Worm (Caenorhabditis elegans): ENCODE measurements around the gene ttr-34.
A peak's percentile ranks its signal among the peaks of the same experiment; 100 is the strongest.

Gene ttr-34

ce11 chrX:13141440-13141839 is 1.8 kb downstream of the ttr-34 start, which contains the start of gene F09A5.3 (continued):
- TF ChIP-seq lin-29 (GFP tag; IDR thresholded peaks at IDR 0.05) (no peak), dmd-6 (GFP tag; IDR thresholded peaks at IDR 0.05) (peak; percentile 31; the same call in 1 of the 2 replicates), tra-1 (GFP tag; IDR thresholded peaks at IDR 0.05) (no peak), daf-16 (GFP tag; optimal IDR thresholded peaks at IDR 0.05) (no peak), daf-16 (tag; optimal IDR thresholded peaks at IDR 0.05) (no peak), ztf-11 (tag; optimal IDR thresholded peaks at IDR 0.05) (no peak), F37D6.2 (tag; optimal IDR thresholded peaks at IDR 0.05) (no peak), nhr-11 (tag; optimal IDR thresholded peaks at IDR 0.05) (peak; percentile 6), Y105C5A.15 (GFP tag; IDR thresholded peaks at IDR 0.05) (no peak), F26F4.8 (GFP tag; conservative IDR thresholded peaks at IDR 0.05) (no peak), ceh-20 (GFP tag; IDR thresholded peaks at IDR 0.05) (no peak), tag-97 (GFP tag; IDR thresholded peaks at IDR 0.05) (no peak), madf-9 (GFP tag; conservative IDR thresholded peaks at IDR 0.05) (no peak), unc-62 (GFP tag; optimal IDR thresholded peaks at IDR 0.05 in 1 of 2) (peak in 1 of 2 experiments; percentile 99), unc-62 (tag; optimal IDR thresholded peaks at IDR 0.05) (no peak), cey-2 (tag; optimal IDR thresholded peaks at IDR 0.05; ENCODE audit: borderline replicate concordance, insufficient read depth) (no peak), ceh-44 (GFP tag; IDR thresholded peaks at IDR 0.05) (no peak), mxl-2 (GFP tag; conservative IDR thresholded peaks at IDR 0.05) (no peak), nhr-6 (tag; optimal IDR thresholded peaks at IDR 0.05) (no peak), lin-15B (tag; optimal IDR thresholded peaks at IDR 0.05) (no peak), lin-39 (tag; optimal IDR thresholded peaks at IDR 0.05) (no peak), ztf-7 (tag; optimal IDR thresholded peaks at IDR 0.05) (no peak), lin-13 (GFP tag; optimal IDR thresholded peaks at IDR 0.05) (no peak), pha-4 (GFP tag; IDR thresholded peaks at IDR 0.05) (no peak), pha-4 (tag; optimal IDR thresholded peaks at IDR 0.05) (no peak), nhr-25 (tag; optimal IDR thresholded peaks at IDR 0.05; ENCODE audit: borderline replicate concordance, insufficient read depth) (no peak), nhr-77 (tag; optimal IDR thresholded peaks at IDR 0.05) (no peak), Y75B8A.6 (GFP tag; IDR thresholded peaks at IDR 0.05) (no peak), lim-7 (GFP tag; IDR thresholded peaks at IDR 0.05) (no peak), Y48G9A.11 (GFP tag; IDR thresholded peaks at IDR 0.05) (no peak), ZK546.5 (tag; optimal IDR thresholded peaks at IDR 0.05) (no peak), nhr-28 (tag; optimal IDR thresholded peaks at IDR 0.05) (peak; percentile 21), nhr-102 (tag; optimal IDR thresholded peaks at IDR 0.05) (no peak), daf-8 (GFP tag; IDR thresholded peaks at IDR 0.05) (no peak), aly-2 (tag; optimal IDR thresholded peaks at IDR 0.05) (no peak), php-3 (GFP tag; IDR thresholded peaks at IDR 0.05) (peak; percentile 53; the same call in 1 of the 2 replicates), mep-1 (tag; optimal IDR thresholded peaks at IDR 0.05) (no peak), sdz-12 (GFP tag; optimal IDR thresholded peaks at IDR 0.05) (no peak), zag-1 (tag; optimal IDR thresholded peaks at IDR 0.05) (no peak), egl-43 (GFP tag; IDR thresholded peaks at IDR 0.05) (no peak), ceh-62 (tag; optimal IDR thresholded peaks at IDR 0.05) (no peak), mdl-1 (tag; optimal IDR thresholded peaks at IDR 0.05) (peak in 1 of 2 experiments; percentile 56), R02D3.7 (tag; optimal IDR thresholded peaks at IDR 0.05) (no peak), nhr-237 (tag; optimal IDR thresholded peaks at IDR 0.05) (no peak), nhr-10 (tag; optimal IDR thresholded peaks at IDR 0.05) (no peak), unc-39 (tag; optimal IDR thresholded peaks at IDR 0.05) (no peak), lin-1 (GFP tag; IDR thresholded peaks at IDR 0.05) (no peak), nhr-111 (GFP tag; optimal IDR thresholded peaks at IDR 0.05) (no peak), snpc-1.2 (GFP tag; IDR thresholded peaks at IDR 0.05) (no peak), hlh-30 (tag; optimal IDR thresholded peaks at IDR 0.05; ENCODE audit: insufficient read depth) (peak; percentile 91), vab-7 (GFP tag; IDR thresholded peaks at IDR 0.05) (no peak), zfp-3 (GFP tag; conservative IDR thresholded peaks at IDR 0.05) (no peak), lir-3 (tag; optimal IDR thresholded peaks at IDR 0.05) (no peak)

Measured in whole organism, L4 larva.